Fruit fly (Drosophila melanogaster) whole organism, pupa: ENCODE measurements around the gene CG15219.

ENCODE experiments used
- CG32121 ChIP-seq: fragments of 200-800 bp; sonication (Bioruptor generic); IDR thresholded peaks from 2 replicates; pipeline ENCODE4 v1.3.6; 2022; ENCODE audit warnings: missing biosample characterization, missing genetic modification characterization
- CG4496 ChIP-seq: fragments of 200-800 bp; sonication (Bioruptor generic); IDR thresholded peaks from 3 replicates; pipeline ENCODE4 v1.3.6; 2022; ENCODE audit warnings: missing biosample characterization, missing genetic modification characterization
- D1 ChIP-seq: fragments of 200-800 bp; sonication (Bioruptor generic); optimal IDR thresholded peaks from 2 replicates; lab custom pipeline; 2018; ENCODE audit warnings: missing biosample characterization, mild to moderate bottlenecking, missing genetic modification characterization, moderate library complexity

dm6 chr2L:22105412-22105811, at the start of gene CG15219:
- TF ChIP-seq D1 (tag; lab: Kevin White, UChicago) (no peak), CG4496 (GFP tag; lab: Robert Waterston, UW) (no peak), CG32121 (GFP tag; lab: Robert Waterston, UW) (no peak)
